Worm (Caenorhabditis elegans): ENCODE results near the gene K10D11.2.
A peak's percentile ranks its signal among the peaks of the same experiment; 100 is the strongest.

K10D11.2 gene

DNA sequence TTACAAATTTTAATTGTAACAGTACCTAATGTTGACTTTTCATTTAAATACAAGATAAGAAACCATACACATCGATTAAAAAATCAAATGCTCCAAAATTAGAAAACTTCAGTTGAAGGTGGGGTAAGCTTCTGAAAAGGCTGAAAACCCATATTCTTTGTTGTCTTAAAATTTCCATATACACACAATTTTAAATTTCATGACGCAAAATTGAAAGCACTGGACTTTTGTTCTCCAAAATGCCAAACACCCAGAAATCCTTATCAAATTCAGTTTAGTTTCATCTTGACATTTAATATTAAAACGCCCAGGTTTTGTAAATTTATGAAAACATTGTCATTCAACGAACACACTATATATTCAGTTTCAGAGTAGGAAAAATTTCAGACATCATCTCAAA is 18.6 kb upstream of the K10D11.2 start, which contains the start of gene F55G11.7:
F55G11.7 (plus strand) TSS at position 301 of the 400 bp plus-strand sequence.
- TF ChIP-seq ama-1 (optimal IDR thresholded peaks at IDR 0.05): no peak
- TF ChIP-seq nhr-76 (tag; optimal IDR thresholded peaks at IDR 0.05): no peak
- no peak for TF ChIP-seq ceh-16 (tag; optimal IDR thresholded peaks at IDR 0.05)
- TF ChIP-seq nhr-28 (tag; optimal IDR thresholded peaks at IDR 0.05): no peak
- TF ChIP-seq nhr-23 (tag; optimal IDR thresholded peaks at IDR 0.05): no peak
- TF ChIP-seq nhr-237 (tag; optimal IDR thresholded peaks at IDR 0.05): no peak
- no peak for TF ChIP-seq elt-2 (tag; optimal IDR thresholded peaks at IDR 0.05)

DNA sequence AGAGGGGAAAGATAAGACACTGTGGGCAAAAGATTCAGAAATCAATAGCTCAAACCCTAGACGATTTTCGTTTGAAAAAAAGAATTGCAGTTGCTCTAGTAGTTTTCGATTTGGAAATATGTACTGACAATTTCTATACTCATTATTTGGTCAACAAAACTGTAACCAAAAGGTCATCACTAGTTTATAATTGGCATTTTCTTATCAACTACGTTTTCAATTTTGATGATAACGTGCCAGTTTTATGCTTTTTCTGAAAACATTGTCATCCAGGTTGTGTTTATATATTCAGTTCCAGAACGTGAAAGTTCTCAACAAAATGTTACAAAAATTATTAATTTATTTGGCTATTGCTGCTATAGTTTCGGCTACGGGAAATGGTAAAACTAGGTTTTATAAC is 16.2 kb upstream of the K10D11.2 start, which contains the start of gene F55G11.8:
F55G11.8 (plus strand) TSS at position 245 of the 400 bp plus-strand sequence.
- no peak for TF ChIP-seq nhr-43 (tag; optimal IDR thresholded peaks at IDR 0.05; ENCODE audit: poor library complexity, severe bottlenecking)
- TF ChIP-seq elt-2 (tag; optimal IDR thresholded peaks at IDR 0.05): peak; percentile 78
- TF ChIP-seq pqm-1 (tag; optimal IDR thresholded peaks at IDR 0.05): peak; percentile 20
- peak; percentile 2 for TF ChIP-seq skn-1 (tag; optimal IDR thresholded peaks at IDR 0.05)

DNA sequence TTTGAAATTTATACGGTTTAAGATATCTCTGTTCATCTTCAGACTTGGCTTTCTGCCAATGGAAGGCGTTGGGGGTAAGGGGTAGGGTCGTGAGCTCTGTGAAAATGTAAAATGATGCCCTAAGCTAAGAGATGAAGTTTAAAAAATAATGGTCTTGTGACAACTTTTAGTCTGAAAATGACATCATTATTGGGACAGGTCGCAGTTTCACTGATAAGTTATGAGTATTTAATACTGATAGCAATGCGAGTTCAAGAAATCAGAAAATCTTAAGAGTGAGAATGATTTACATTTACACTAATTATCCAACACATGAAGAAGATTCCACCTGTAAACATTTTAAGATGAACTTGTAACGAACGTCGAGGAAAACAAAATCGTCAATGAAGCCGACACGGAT is 14.1 kb upstream of the K10D11.2 start:
- TF ChIP-seq jun-1 (tag; optimal IDR thresholded peaks at IDR 0.05) (no peak), elt-2 (tag; optimal IDR thresholded peaks at IDR 0.05) (peak; percentile 64), nhr-43 (tag; optimal IDR thresholded peaks at IDR 0.05; ENCODE audit: poor library complexity, severe bottlenecking) (no peak), fkh-2 (tag; optimal IDR thresholded peaks at IDR 0.05) (no peak), pqm-1 (tag; optimal IDR thresholded peaks at IDR 0.05) (peak; percentile 76), ama-1 (optimal IDR thresholded peaks at IDR 0.05) (no peak), fkh-10 (GFP tag; optimal IDR thresholded peaks at IDR 0.05) (no peak), tbx-2 (tag; optimal IDR thresholded peaks at IDR 0.05) (no peak), mdl-1 (tag; optimal IDR thresholded peaks at IDR 0.05) (no peak)

- TF ChIP-seq ztf-4 (tag; optimal IDR thresholded peaks at IDR 0.05) (no peak), nhr-77 (tag; optimal IDR thresholded peaks at IDR 0.05) (no peak), nhr-76 (tag; optimal IDR thresholded peaks at IDR 0.05) (no peak), nhr-12 (tag; optimal IDR thresholded peaks at IDR 0.05) (no peak), ama-1 (optimal IDR thresholded peaks at IDR 0.05) (no peak), jun-1 (tag; optimal IDR thresholded peaks at IDR 0.05) (no peak), snpc-4 (tag; optimal IDR thresholded peaks at IDR 0.05) (no peak), fkh-10 (GFP tag; optimal IDR thresholded peaks at IDR 0.05) (no peak), egl-5 (tag; optimal IDR thresholded peaks at IDR 0.05) (no peak), hmg-11 (tag; optimal IDR thresholded peaks at IDR 0.05) (no peak), ZK546.5 (tag; optimal IDR thresholded peaks at IDR 0.05) (no peak), R02D3.7 (tag; optimal IDR thresholded peaks at IDR 0.05) (no peak), ceh-82 (tag; optimal IDR thresholded peaks at IDR 0.05) (no peak), lsy-12 (tag; optimal IDR thresholded peaks at IDR 0.05) (no peak)
These were observed 13.7 kb upstream of the K10D11.2 start, which contains the start of gene dod-22 for ce11 chrIV:12965074-12965473. TSS of gene dod-22 (plus strand) at chrIV:12965374.

ce11 chrIV:12967303-12967702 is 11.5 kb upstream of the K10D11.2 start:
- TF ChIP-seq ama-1 (optimal IDR thresholded peaks at IDR 0.05): no peak
- TF ChIP-seq ceh-28 (tag; optimal IDR thresholded peaks at IDR 0.05): no peak
- TF ChIP-seq nhr-76 (tag; optimal IDR thresholded peaks at IDR 0.05): no peak
- TF ChIP-seq elt-1 (tag; optimal IDR thresholded peaks at IDR 0.05): no peak
- no peak for TF ChIP-seq ztf-11 (tag; optimal IDR thresholded peaks at IDR 0.05)
- no peak for TF ChIP-seq nhr-23 (tag; optimal IDR thresholded peaks at IDR 0.05)
- no peak for TF ChIP-seq skn-1 (tag; optimal IDR thresholded peaks at IDR 0.05)
- no peak for TF ChIP-seq mml-1 (tag; optimal IDR thresholded peaks at IDR 0.05)
- no peak for TF ChIP-seq sea-2 (GFP tag; optimal IDR thresholded peaks at IDR 0.05)
- TF ChIP-seq R02D3.7 (tag; optimal IDR thresholded peaks at IDR 0.05): no peak
- no peak for TF ChIP-seq pha-4 (tag; optimal IDR thresholded peaks at IDR 0.05)
- no peak for TF ChIP-seq aly-2 (tag; optimal IDR thresholded peaks at IDR 0.05)
- TF ChIP-seq ceh-9 (tag; optimal IDR thresholded peaks at IDR 0.05): no peak
- no peak for TF ChIP-seq ceh-82 (tag; optimal IDR thresholded peaks at IDR 0.05)
- no peak for TF ChIP-seq fkh-2 (tag; optimal IDR thresholded peaks at IDR 0.05)
- TF ChIP-seq zag-1 (tag; optimal IDR thresholded peaks at IDR 0.05): no peak
- no peak for TF ChIP-seq fos-1 (tag; optimal IDR thresholded peaks at IDR 0.05)
- TF ChIP-seq eor-1 (tag; optimal IDR thresholded peaks at IDR 0.05): no peak
- no peak for TF ChIP-seq lin-39 (tag; optimal IDR thresholded peaks at IDR 0.05)
